Fruit fly (Drosophila melanogaster): ENCODE measurements around the gene klar.

The klar gene

DNA sequence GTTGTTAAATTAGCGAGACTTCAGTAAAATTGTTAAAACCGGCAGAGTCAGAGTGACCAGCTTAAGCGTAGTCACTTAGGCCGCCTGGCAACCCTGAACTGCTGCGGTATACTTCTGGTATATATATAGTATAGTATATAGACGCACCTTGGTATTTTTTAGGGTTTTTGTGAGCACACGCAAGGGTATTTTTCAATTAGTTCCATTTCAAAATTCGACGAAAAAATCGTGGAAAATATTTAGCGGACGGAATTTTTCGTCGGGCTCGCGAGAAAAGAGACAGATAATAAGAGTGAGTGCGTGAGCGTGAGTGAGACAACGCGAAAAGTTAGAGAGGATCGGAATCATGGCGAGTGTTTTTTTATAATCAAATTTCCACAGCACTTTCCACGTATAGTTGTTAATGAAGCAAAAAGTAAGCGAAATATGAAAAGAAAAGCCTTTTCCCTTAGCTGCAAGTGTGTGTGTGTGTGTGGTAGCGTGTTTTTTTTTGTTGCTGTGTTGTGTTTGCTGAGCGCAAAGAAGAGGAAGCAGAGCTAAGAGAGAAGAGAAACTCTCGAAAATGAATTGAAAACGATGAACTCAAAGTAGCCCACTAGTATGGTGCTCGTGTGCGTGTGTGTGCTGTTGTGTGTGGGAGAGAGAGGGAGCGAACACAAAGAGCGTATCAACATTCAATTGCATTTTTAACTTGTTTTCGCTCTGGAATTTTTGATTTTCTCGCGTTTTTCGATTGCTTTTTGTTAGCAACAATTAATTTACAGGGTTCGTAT is 2.6 kb upstream of the klar start, which contains the start of the genes Cypl and Hipk:
Gene Cypl, minus strand, starts transcription at position 69 of the 773 bp plus-strand sequence.
Gene Hipk, plus strand, starts transcription at position 198 of the 773 bp plus-strand sequence.
- TF ChIP-seq CG8159 (tag; optimal IDR thresholded peaks at IDR 0.05) (peak; percentile 2), CG17806 (tag; optimal IDR thresholded peaks at IDR 0.05) (no peak), CG4496 (GFP tag; IDR thresholded peaks at IDR 0.05) (peak; percentile 43; the same call in 1 of the 3 replicates), rn (GFP tag; IDR thresholded peaks at IDR 0.05) (no peak), CG34367 (tag; optimal IDR thresholded peaks at IDR 0.05) (no peak), CG8301 (tag; optimal IDR thresholded peaks at IDR 0.05) (peak; percentile 27), Snoo (tag; optimal IDR thresholded peaks at IDR 0.05) (peak; percentile 15), CG9948 (tag; optimal IDR thresholded peaks at IDR 0.05) (no peak), CG32121 (GFP tag; IDR thresholded peaks at IDR 0.05) (0 out of 2 replicates have a peak, but pooled peaks have one; percentile 10), CG15710 (tag; optimal IDR thresholded peaks at IDR 0.05) (no peak), fd96Ca (GFP tag; IDR thresholded peaks at IDR 0.05) (no peak), D1 (tag; optimal IDR thresholded peaks at IDR 0.05) (no peak), CG12605 (GFP tag; IDR thresholded peaks at IDR 0.05) (0 out of 2 replicates have a peak, but pooled peaks have one; percentile 49), CG13204 (GFP tag; optimal IDR thresholded peaks at IDR 0.05) (peak; percentile 11), CG14655 (GFP tag; optimal IDR thresholded peaks at IDR 0.05) (no peak), gl (tag; optimal IDR thresholded peaks at IDR 0.05) (no peak), Ets98B (GFP tag; IDR thresholded peaks at IDR 0.05) (peak; percentile 29; the same call in 1 of the 2 replicates), Pif1B (GFP tag; optimal IDR thresholded peaks at IDR 0.05) (peak; percentile 54), EcR (GFP tag; optimal IDR thresholded peaks at IDR 0.05) (peak; percentile 88), CG10348 (GFP tag; IDR thresholded peaks at IDR 0.05) (no peak), Pif1A (GFP tag; optimal IDR thresholded peaks at IDR 0.05) (peak; percentile 37)

DNA sequence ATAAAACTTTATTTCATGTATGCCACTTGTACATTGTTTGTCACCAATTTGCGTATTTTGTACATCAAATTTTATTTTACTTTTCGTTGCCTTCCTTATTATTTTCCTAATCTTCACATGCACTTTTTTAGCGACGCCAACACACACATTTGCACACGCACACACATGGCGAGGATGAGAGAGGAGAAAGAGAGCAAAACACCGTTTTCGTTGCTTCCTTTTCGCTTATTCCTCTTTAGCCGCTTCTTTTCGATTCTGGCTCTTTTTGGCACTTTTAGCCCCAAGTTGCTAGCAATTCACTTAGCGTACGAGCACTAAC is 366 bp downstream of the klar start:
- TF ChIP-seq CG8159 (tag; optimal IDR thresholded peaks at IDR 0.05), result no peak
- TF ChIP-seq CG32121 (GFP tag; IDR thresholded peaks at IDR 0.05), result no peak
- TF ChIP-seq CG14655 (GFP tag; optimal IDR thresholded peaks at IDR 0.05), result peak; percentile 1

DNA sequence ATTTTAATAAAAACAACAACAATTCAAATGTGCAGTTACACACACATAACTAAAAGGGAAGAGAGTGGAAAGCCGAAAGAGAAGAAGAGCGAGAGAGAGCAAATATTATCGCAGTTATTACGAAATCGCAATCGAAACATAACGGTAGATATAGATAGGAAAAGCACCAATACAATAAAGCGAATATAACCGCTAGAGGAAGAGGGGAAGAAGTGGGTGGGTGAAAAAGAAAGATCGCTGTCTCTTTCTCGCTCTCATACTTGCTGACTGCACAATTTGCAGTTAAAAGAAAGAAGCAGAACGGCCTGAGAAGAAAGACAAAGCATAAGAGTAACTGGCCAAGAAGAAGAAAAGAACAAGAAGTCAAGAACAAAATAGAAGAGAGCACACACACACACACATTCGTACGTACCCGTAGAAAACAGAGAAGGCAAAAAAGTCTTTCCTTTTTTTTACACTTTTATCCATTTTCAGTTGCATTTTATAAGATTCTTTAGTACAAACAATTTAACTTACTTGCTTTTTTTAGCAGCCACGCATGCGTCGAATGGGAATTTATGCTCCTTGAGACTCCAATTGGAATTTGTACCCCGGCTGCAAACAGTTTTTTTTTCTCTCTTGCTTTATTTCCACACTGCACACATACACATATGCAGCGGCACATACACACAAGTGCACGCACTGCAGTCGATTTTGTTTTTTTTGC is 878 bp downstream of the klar start:
- peak; percentile 84 for TF ChIP-seq gl (tag; optimal IDR thresholded peaks at IDR 0.05)
- TF ChIP-seq Snoo (tag; optimal IDR thresholded peaks at IDR 0.05), result peak; percentile 15
- 0 out of 2 replicates have a peak, but pooled peaks have one; percentile 15 for TF ChIP-seq CG32121 (GFP tag; IDR thresholded peaks at IDR 0.05)
- peak; percentile 46 for TF ChIP-seq CG15710 (tag; optimal IDR thresholded peaks at IDR 0.05)
- peak; percentile 74 for TF ChIP-seq CG14655 (GFP tag; optimal IDR thresholded peaks at IDR 0.05)
- peak; percentile 60 for TF ChIP-seq CG8301 (tag; optimal IDR thresholded peaks at IDR 0.05)
- TF ChIP-seq CG17806 (tag; optimal IDR thresholded peaks at IDR 0.05), result peak; percentile 27
- peak; percentile 69; the same call in 1 of the 2 replicates for TF ChIP-seq CG12605 (GFP tag; IDR thresholded peaks at IDR 0.05)
- no peak for TF ChIP-seq rn (GFP tag; IDR thresholded peaks at IDR 0.05)
- peak; percentile 23 for TF ChIP-seq CG9948 (tag; optimal IDR thresholded peaks at IDR 0.05)
- TF ChIP-seq Pif1A (GFP tag; optimal IDR thresholded peaks at IDR 0.05), result peak; percentile 73
- peak; percentile 7 for TF ChIP-seq EcR (GFP tag; optimal IDR thresholded peaks at IDR 0.05)
- TF ChIP-seq CG4496 (GFP tag; IDR thresholded peaks at IDR 0.05), result peak; percentile 60
- no peak for TF ChIP-seq D1 (tag; optimal IDR thresholded peaks at IDR 0.05)
- TF ChIP-seq fd96Ca (GFP tag; IDR thresholded peaks at IDR 0.05), result peak; percentile 45; the same call in 1 of the 3 replicates
- no peak for TF ChIP-seq CG10348 (GFP tag; IDR thresholded peaks at IDR 0.05)
- peak; percentile 74 for TF ChIP-seq CG13204 (GFP tag; optimal IDR thresholded peaks at IDR 0.05)
- TF ChIP-seq Pif1B (GFP tag; optimal IDR thresholded peaks at IDR 0.05), result peak; percentile 43
- TF ChIP-seq CG34367 (tag; optimal IDR thresholded peaks at IDR 0.05), result peak; percentile 53
- no peak; the same call in 1 of the 2 replicates for TF ChIP-seq Ets98B (GFP tag; IDR thresholded peaks at IDR 0.05)
- peak; percentile 48 for TF ChIP-seq CG8159 (tag; optimal IDR thresholded peaks at IDR 0.05)

DNA sequence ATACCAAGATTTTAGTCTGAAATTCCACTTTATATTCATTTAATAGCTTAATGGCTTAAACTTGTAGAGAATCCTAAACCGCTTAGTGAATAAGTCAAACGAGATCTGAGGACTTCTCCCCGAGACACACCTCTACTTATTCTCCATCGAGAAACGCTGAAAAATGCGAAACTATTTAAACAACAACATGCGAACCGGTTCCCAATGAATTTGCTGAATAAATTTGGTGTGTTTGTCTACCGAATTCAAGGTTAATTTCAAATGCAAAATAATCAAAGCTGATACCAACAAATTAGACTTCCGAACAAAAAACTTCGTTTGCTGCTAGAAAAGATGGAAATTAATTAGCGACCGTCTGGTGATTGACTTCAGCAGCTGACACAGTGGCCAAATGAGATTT is 4.3 kb downstream of the klar start:
- TF ChIP-seq Ets98B (GFP tag; IDR thresholded peaks at IDR 0.05) (no peak), CG12605 (GFP tag; IDR thresholded peaks at IDR 0.05) (no peak), CG13204 (GFP tag; optimal IDR thresholded peaks at IDR 0.05) (no peak), CG8301 (tag; optimal IDR thresholded peaks at IDR 0.05) (no peak), Snoo (tag; optimal IDR thresholded peaks at IDR 0.05) (no peak), gl (tag; optimal IDR thresholded peaks at IDR 0.05) (no peak), CG9948 (tag; optimal IDR thresholded peaks at IDR 0.05) (no peak), CG4496 (GFP tag; IDR thresholded peaks at IDR 0.05) (no peak), Pif1B (GFP tag; optimal IDR thresholded peaks at IDR 0.05) (no peak), CG8159 (tag; optimal IDR thresholded peaks at IDR 0.05) (no peak), Pif1A (GFP tag; optimal IDR thresholded peaks at IDR 0.05) (no peak), D1 (tag; optimal IDR thresholded peaks at IDR 0.05) (no peak), CG10348 (GFP tag; IDR thresholded peaks at IDR 0.05) (no peak), CG34367 (tag; optimal IDR thresholded peaks at IDR 0.05) (no peak), CG32121 (GFP tag; IDR thresholded peaks at IDR 0.05) (no peak), CG15710 (tag; optimal IDR thresholded peaks at IDR 0.05) (no peak), CG14655 (GFP tag; optimal IDR thresholded peaks at IDR 0.05) (no peak), fd96Ca (GFP tag; IDR thresholded peaks at IDR 0.05) (no peak), CG17806 (tag; optimal IDR thresholded peaks at IDR 0.05) (no peak), EcR (GFP tag; optimal IDR thresholded peaks at IDR 0.05) (no peak)

DNA sequence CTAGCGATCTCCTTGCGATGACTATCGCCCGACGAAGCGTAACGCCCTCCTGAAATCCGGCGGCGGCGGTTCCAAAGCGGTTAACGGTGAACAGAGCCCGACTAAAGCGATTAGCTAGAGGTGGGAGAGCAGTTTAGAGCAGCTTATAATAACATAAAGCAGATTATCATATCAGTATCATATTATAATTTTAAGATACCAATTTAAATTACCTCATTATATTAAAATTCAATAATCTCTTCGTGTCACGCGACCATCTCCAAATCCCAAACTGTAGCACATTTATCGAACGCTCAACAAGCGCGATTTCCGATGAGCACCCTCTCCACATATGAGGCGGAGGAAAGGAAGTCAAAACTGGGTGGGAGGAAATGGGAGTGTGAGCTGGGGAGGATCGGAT is 6.6 kb downstream of the klar start:
- TF ChIP-seq CG13204 (GFP tag; optimal IDR thresholded peaks at IDR 0.05) (no peak), Ets98B (GFP tag; IDR thresholded peaks at IDR 0.05) (peak; percentile 34; the same call in 1 of the 2 replicates), CG32121 (GFP tag; IDR thresholded peaks at IDR 0.05) (peak; percentile 12; the same call in 1 of the 2 replicates), CG8301 (tag; optimal IDR thresholded peaks at IDR 0.05) (peak; percentile 22), CG4496 (GFP tag; IDR thresholded peaks at IDR 0.05) (no peak), Pif1A (GFP tag; optimal IDR thresholded peaks at IDR 0.05) (peak; percentile 30), fd96Ca (GFP tag; IDR thresholded peaks at IDR 0.05) (peak; percentile 59; the same call in 2 of the 3 replicates), CG14655 (GFP tag; optimal IDR thresholded peaks at IDR 0.05) (peak; percentile 39), CG9948 (tag; optimal IDR thresholded peaks at IDR 0.05) (peak; percentile 13), D1 (tag; optimal IDR thresholded peaks at IDR 0.05) (no peak)

Data from whole organism, pupa.